Worm (Caenorhabditis elegans) whole organism, L3 larva: ENCODE data around the gene zim-2.

Experiments
- R02D3.7 ChIP-seq: fragments of 150-350 bp; optimal IDR thresholded peaks from 2 replicates; lab custom pipeline; 2014; ENCODE audit warnings: missing biosample characterization, missing genetic modification characterization
- ZK546.5 ChIP-seq: sonication (generic microtip); optimal IDR thresholded peaks from 2 replicates; lab custom pipeline; 2017; ENCODE audit warnings: missing biosample characterization, missing genetic modification characterization
- ceh-16 ChIP-seq: sonication (generic microtip); optimal IDR thresholded peaks from 2 replicates; lab custom pipeline; 2017; ENCODE audit warnings: missing biosample characterization, missing genetic modification characterization
- ceh-28 ChIP-seq: fragments of 150-350 bp; optimal IDR thresholded peaks from 2 replicates; lab custom pipeline; 2014; ENCODE audit warnings: missing biosample characterization, missing genetic modification reagents, missing genetic modification characterization
- egl-5 ChIP-seq: fragments of 150-350 bp; optimal IDR thresholded peaks from 2 replicates; lab custom pipeline; 2017; ENCODE audit warnings: missing biosample characterization, missing genetic modification reagents, missing genetic modification characterization, inconsistent platforms
- elt-1 ChIP-seq: fragments of 150-350 bp; optimal IDR thresholded peaks from 2 replicates; lab custom pipeline; 2014; ENCODE audit warnings: missing biosample characterization, missing genetic modification characterization
- elt-2 ChIP-seq: sonication (generic microtip); optimal IDR thresholded peaks from 2 replicates; lab custom pipeline; 2016; ENCODE audit warnings: missing genetic modification reagents, mild to moderate bottlenecking, missing genetic modification characterization, missing compliant biosample characterization
- elt-3 ChIP-seq, 3 experiments: fragments of 150-350 bp in 1 of 3; sonication (generic microtip) in 2 of 3; optimal IDR thresholded peaks; 2 replicates in 2 of 3; 4 replicates in 1 of 3; lab custom pipeline; 2014 to 2017; ENCODE audit warnings: missing biosample characterization in 3 of 3, missing genetic modification characterization in 3 of 3
- eor-1 ChIP-seq, 2 experiments: fragments of 150-350 bp; optimal IDR thresholded peaks; 2 replicates each; lab custom pipeline; 2014 to 2018; ENCODE audit warnings: missing biosample characterization in 2 of 2, missing genetic modification characterization in 2 of 2
- fkh-10 ChIP-seq: sonication (generic microtip); optimal IDR thresholded peaks from 2 replicates; lab custom pipeline; 2017; ENCODE audit warnings: missing biosample characterization, missing genetic modification reagents, missing genetic modification characterization
- fos-1 ChIP-seq: fragments of 150-350 bp; optimal IDR thresholded peaks from 2 replicates; lab custom pipeline; 2014; ENCODE audit warnings: missing biosample characterization, missing genetic modification characterization
- hmg-11 ChIP-seq: sonication (generic microtip); optimal IDR thresholded peaks from 2 replicates; lab custom pipeline; 2016; ENCODE audit warnings: missing genetic modification characterization, missing compliant biosample characterization
- jun-1 ChIP-seq: fragments of 150-350 bp; optimal IDR thresholded peaks from 2 replicates; lab custom pipeline; 2014; ENCODE audit warnings: missing biosample characterization, missing genetic modification reagents, missing genetic modification characterization
- lin-39 ChIP-seq: fragments of 150-350 bp; optimal IDR thresholded peaks from 2 replicates; lab custom pipeline; 2018; ENCODE audit warnings: missing biosample characterization, missing genetic modification reagents, missing genetic modification characterization
- lsy-12 ChIP-seq: sonication (generic microtip); optimal IDR thresholded peaks from 2 replicates; lab custom pipeline; 2016; ENCODE audit warnings: mild to moderate bottlenecking, missing genetic modification characterization, missing compliant biosample characterization
- mml-1 ChIP-seq: fragments of 150-350 bp; sonication (generic microtip); optimal IDR thresholded peaks from 3 replicates; lab custom pipeline; 2014; ENCODE audit warnings: missing biosample characterization, missing genetic modification characterization
- nfya-1 ChIP-seq: sonication (generic microtip); optimal IDR thresholded peaks from 2 replicates; lab custom pipeline; 2017; ENCODE audit warnings: missing genetic modification characterization, mild to moderate bottlenecking, missing compliant biosample characterization, antibody characterized with exemption, moderate library complexity; ENCODE audit not compliant: insufficient read depth
- nhr-12 ChIP-seq: fragments of 150-350 bp; optimal IDR thresholded peaks from 2 replicates; lab custom pipeline; 2014; ENCODE audit warnings: missing biosample characterization, missing genetic modification characterization
- nhr-28 ChIP-seq: fragments of 150-350 bp; optimal IDR thresholded peaks from 2 replicates; lab custom pipeline; 2014; ENCODE audit warnings: missing biosample characterization, missing genetic modification characterization
- nhr-43 ChIP-seq: sonication (generic microtip); optimal IDR thresholded peaks from 2 replicates; lab custom pipeline; 2016; ENCODE audit warnings: mild to moderate bottlenecking, missing genetic modification characterization, missing compliant biosample characterization; ENCODE audit not compliant: poor library complexity, severe bottlenecking
- nhr-67 ChIP-seq: fragments of 150-350 bp; optimal IDR thresholded peaks from 2 replicates; lab custom pipeline; 2014; ENCODE audit warnings: missing biosample characterization, missing genetic modification characterization
- nhr-76 ChIP-seq: fragments of 150-350 bp; sonication (generic microtip); optimal IDR thresholded peaks from 5 replicates; lab custom pipeline; 2014; ENCODE audit warnings: missing biosample characterization, missing genetic modification characterization
- nhr-77 ChIP-seq: fragments of 150-350 bp; optimal IDR thresholded peaks from 2 replicates; lab custom pipeline; 2014; ENCODE audit warnings: missing biosample characterization, missing genetic modification characterization
- pha-4 ChIP-seq: fragments of 150-350 bp; optimal IDR thresholded peaks from 2 replicates; lab custom pipeline; 2014; ENCODE audit warnings: missing biosample characterization, missing genetic modification reagents, missing genetic modification characterization
- pqm-1 ChIP-seq: fragments of 150-350 bp; optimal IDR thresholded peaks from 2 replicates; lab custom pipeline; 2017; ENCODE audit warnings: missing biosample characterization, missing genetic modification characterization, inconsistent platforms
- sea-2 ChIP-seq: fragments of 150-350 bp; sonication (generic microtip); optimal IDR thresholded peaks from 4 replicates; lab custom pipeline; 2014; ENCODE audit warnings: missing biosample characterization, missing genetic modification reagents, missing genetic modification characterization
- skn-1 ChIP-seq: fragments of 150-350 bp; optimal IDR thresholded peaks from 2 replicates; lab custom pipeline; 2014; ENCODE audit warnings: missing biosample characterization, missing genetic modification characterization
- snpc-4 ChIP-seq: fragments of 150-350 bp; optimal IDR thresholded peaks from 2 replicates; lab custom pipeline; 2014; ENCODE audit warnings: missing biosample characterization, missing genetic modification characterization
- unc-39 ChIP-seq: sonication (generic microtip); optimal IDR thresholded peaks from 4 replicates; lab custom pipeline; 2017; ENCODE audit warnings: missing biosample characterization, missing genetic modification characterization
- unc-62 ChIP-seq: fragments of 150-350 bp; sonication (generic microtip); optimal IDR thresholded peaks from 4 replicates; lab custom pipeline; 2014; ENCODE audit warnings: missing biosample characterization, missing genetic modification reagents, missing genetic modification characterization
- ztf-4 ChIP-seq: fragments of 150-350 bp; optimal IDR thresholded peaks from 2 replicates; lab custom pipeline; 2014; ENCODE audit warnings: missing biosample characterization, missing genetic modification characterization

The zim-2 gene

DNA sequence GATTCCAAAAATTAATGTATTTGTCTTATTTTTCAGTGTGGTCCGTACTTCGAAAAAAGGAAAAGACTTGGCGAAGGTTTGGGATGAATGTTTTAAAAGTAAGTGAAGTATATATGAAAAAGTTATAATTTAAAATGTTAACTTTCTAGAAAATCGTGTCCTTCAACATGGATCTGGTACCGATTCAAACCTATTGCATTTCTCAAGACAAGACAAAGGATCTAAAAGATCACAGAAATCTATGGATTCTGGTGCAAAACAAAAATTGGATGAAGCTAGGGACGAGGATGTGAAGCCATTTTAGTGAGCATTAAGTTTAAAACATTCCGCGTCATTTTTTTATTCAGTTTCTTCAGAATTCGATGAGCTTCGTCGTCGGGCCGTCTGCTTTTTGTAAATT is at the start of gene zim-2:
TSS of gene zim-2 (plus strand) at position 301 of the 400 bp plus-strand sequence.
- TF ChIP-seq fos-1 (tag; lab: Kevin White, UChicago) = no peak

- TF ChIP-seq pha-4 (tag; lab: Kevin White, UChicago) (no peak), nfya-1 (peak; percentile 29), lsy-12 (tag; lab: Kevin White, UChicago) (no peak), pqm-1 (tag; lab: Kevin White, UChicago) (peak; percentile 63), egl-5 (tag; lab: Kevin White, UChicago) (no peak), elt-2 (tag; lab: Kevin White, UChicago) (peak; percentile 53)
Measured at ce11 chrIV:10506016-10506415, 49.0 kb upstream of the zim-2 start.

- TF ChIP-seq fkh-10 (peak; percentile 86), ZK546.5 (tag; lab: Kevin White, UChicago) (no peak), nfya-1 (peak; percentile 55), hmg-11 (tag; lab: Kevin White, UChicago) (peak; percentile 5), jun-1 (tag; lab: Kevin White, UChicago) (no peak)
- TF ChIP-seq, all 47 proteins: peak for 3
Measured at ce11 chrIV:10507586-10507985, 47.5 kb upstream of the zim-2 start.

- TF ChIP-seq elt-2 (tag; lab: Kevin White, UChicago) (peak; percentile 94), jun-1 (tag; lab: Kevin White, UChicago) (peak; percentile 77), pqm-1 (tag; lab: Kevin White, UChicago) (peak; percentile 90), skn-1 (tag; lab: Kevin White, UChicago) (no peak), nfya-1 (peak; percentile 8), pha-4 (tag; lab: Kevin White, UChicago) (peak; percentile 84), ceh-28 (tag; lab: Kevin White, UChicago) (no peak)
- TF ChIP-seq, all 47 proteins: peak for 5
Measured at ce11 chrIV:10511432-10511831, 43.6 kb upstream of the zim-2 start.

DNA sequence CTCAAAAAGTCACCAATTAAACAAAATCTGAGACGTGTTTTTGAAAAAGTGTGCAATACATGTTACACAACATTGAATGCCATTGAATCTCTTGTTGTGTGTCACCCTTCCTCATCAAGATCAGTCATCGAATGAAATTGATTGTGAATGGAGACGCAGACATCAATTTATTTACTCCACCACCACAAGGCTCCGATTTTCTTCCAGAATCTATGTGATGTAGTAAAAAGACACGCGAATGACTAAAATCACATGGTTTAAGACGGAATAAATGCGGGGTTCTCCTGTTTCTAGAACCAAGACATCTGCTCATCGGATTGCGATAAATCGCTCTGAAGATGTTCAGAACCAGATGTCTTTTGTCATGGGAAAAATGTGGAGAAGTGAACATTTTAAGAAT is 42.3 kb upstream of the zim-2 start:
- TF ChIP-seq unc-62 (no peak), ceh-28 (tag; lab: Kevin White, UChicago) (no peak), nhr-12 (tag; lab: Kevin White, UChicago) (no peak), egl-5 (tag; lab: Kevin White, UChicago) (peak; percentile 64), nhr-77 (tag; lab: Kevin White, UChicago) (no peak), nfya-1 (peak; percentile 26), nhr-43 (tag; lab: Kevin White, UChicago) (no peak), lin-39 (tag; lab: Kevin White, UChicago) (peak; percentile 45), elt-3 (tag; optimal IDR thresholded peaks at IDR 0.05; lab: Kevin White, UChicago) (no peak), skn-1 (tag; lab: Kevin White, UChicago) (no peak), nhr-28 (tag; lab: Kevin White, UChicago) (no peak), nhr-67 (no peak)

DNA sequence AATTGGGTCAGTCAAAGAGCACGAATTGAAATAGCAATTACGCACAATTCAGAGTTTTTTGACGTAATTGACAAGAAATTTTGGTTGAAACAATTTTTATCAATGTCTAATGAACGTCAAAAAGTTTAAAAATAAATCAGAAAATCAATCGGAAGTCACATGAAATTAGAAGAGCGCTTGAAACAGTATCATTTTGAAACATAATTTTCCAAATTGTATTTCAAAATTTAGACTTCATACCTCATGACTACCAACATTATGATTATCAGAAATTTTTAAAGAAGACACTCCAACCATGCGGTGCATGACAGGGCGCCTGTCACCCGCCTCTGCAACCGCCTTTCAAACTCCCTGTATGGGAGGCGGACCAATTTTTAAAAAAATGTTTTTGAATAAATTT is 41.8 kb upstream of the zim-2 start:
- TF ChIP-seq pha-4 (tag; lab: Kevin White, UChicago) (peak; percentile 9), nhr-77 (tag; lab: Kevin White, UChicago) (no peak), elt-2 (tag; lab: Kevin White, UChicago) (peak; percentile 77)

- TF ChIP-seq pqm-1 (tag; lab: Kevin White, UChicago) (no peak), unc-62 (no peak), hmg-11 (tag; lab: Kevin White, UChicago) (no peak), ceh-16 (tag; lab: Kevin White, UChicago) (no peak), eor-1 (tag; optimal IDR thresholded peaks at IDR 0.05; lab: Kevin White, UChicago) (no peak), ZK546.5 (tag; lab: Kevin White, UChicago) (no peak), nhr-12 (tag; lab: Kevin White, UChicago) (no peak), lsy-12 (tag; lab: Kevin White, UChicago) (no peak), skn-1 (tag; lab: Kevin White, UChicago) (no peak), snpc-4 (tag; lab: Kevin White, UChicago) (no peak), nhr-77 (tag; lab: Kevin White, UChicago) (no peak), unc-39 (tag; lab: Kevin White, UChicago) (no peak), R02D3.7 (tag; lab: Kevin White, UChicago) (no peak), elt-1 (tag; lab: Kevin White, UChicago) (no peak), mml-1 (tag; lab: Kevin White, UChicago) (no peak), ztf-4 (tag; lab: Kevin White, UChicago) (no peak), nhr-76 (tag; lab: Kevin White, UChicago) (no peak), sea-2 (GFP tag; lab: Kevin White, UChicago) (no peak)
Measured at ce11 chrIV:10515128-10515527, 39.9 kb upstream of the zim-2 start, which contains the start of gene C02F4.4. Gene C02F4.4, minus strand, starts transcription at chrIV:10515228.
